Fruit fly (Drosophila melanogaster) whole organism: ENCODE results near the gene Decay.

ENCODE experiments used
- Dll ChIP-seq: fragments of >200 bp; optimal IDR thresholded peaks from 2 replicates; lab custom pipeline; 2017
- EcR ChIP-seq, 2 experiments: fragments of >200 bp; optimal IDR thresholded peaks; 2 replicates each; lab custom pipeline; 2017; ENCODE audit warnings: missing biosample characterization in 2 of 2, missing genetic modification characterization in 2 of 2, missing genetic modification reagents in 2 of 2
- pan ChIP-seq: fragments of >200 bp; optimal IDR thresholded peaks from 2 replicates; lab custom pipeline; 2017

dm6 chr3R:16507706-16508105 lies 6.9 kb upstream of the Decay start:
- no peak for TF ChIP-seq EcR (GFP tag; optimal IDR thresholded peaks at IDR 0.05; lab: Kevin White, UChicago)
- no peak for TF ChIP-seq pan (lab: Kevin White, UChicago)
- TF ChIP-seq Dll (lab: Kevin White, UChicago), result no peak
